Fruit fly (Drosophila melanogaster) whole organism, embryonic: ENCODE data around the gene mRpL51.

Experiments used
- Abd-B ChIP-seq: fragments of 200-800 bp; sonication (Bioruptor generic); optimal IDR thresholded peaks from 2 replicates; lab custom pipeline; 2018; ENCODE audit warnings: missing biosample characterization, mild to moderate bottlenecking, missing genetic modification characterization, moderate library complexity
- CG10654 ChIP-seq: fragments of 200-800 bp; sonication (Bioruptor generic); optimal IDR thresholded peaks from 2 replicates; lab custom pipeline; 2016; ENCODE audit warnings: missing biosample characterization, missing genetic modification characterization
- CG10959 ChIP-seq: fragments of 200-800 bp; sonication (Bioruptor generic); IDR thresholded peaks from 2 replicates; pipeline ENCODE4 v1.3.6; 2022; ENCODE audit warnings: missing biosample characterization, missing genetic modification characterization
- CG12104 ChIP-seq: fragments of 200-800 bp; sonication (Bioruptor generic); optimal IDR thresholded peaks from 3 replicates; lab custom pipeline; 2016; ENCODE audit warnings: missing biosample characterization, missing genetic modification characterization
- CG1529 ChIP-seq: fragments of 200-800 bp; sonication (Bioruptor generic); optimal IDR thresholded peaks from 3 replicates; lab custom pipeline; 2018; ENCODE audit warnings: missing biosample characterization, missing genetic modification characterization
- CG15514 ChIP-seq: fragments of 200-800 bp; sonication (Bioruptor generic); optimal IDR thresholded peaks from 3 replicates; lab custom pipeline; 2017; ENCODE audit warnings: missing biosample characterization, missing genetic modification characterization, mild to moderate bottlenecking, moderate library complexity, missing genetic modification reagents
- CG1602 ChIP-seq: fragments of 200-800 bp; sonication (Bioruptor generic); optimal IDR thresholded peaks from 3 replicates; lab custom pipeline; 2016; ENCODE audit warnings: missing biosample characterization, missing genetic modification characterization
- CG16815 ChIP-seq: fragments of 200-800 bp; sonication (Bioruptor generic); optimal IDR thresholded peaks from 3 replicates; lab custom pipeline; 2017; ENCODE audit warnings: missing biosample characterization, mild to moderate bottlenecking, missing genetic modification characterization
- CG18599 ChIP-seq: fragments of 200-800 bp; sonication (Bioruptor generic); optimal IDR thresholded peaks from 3 replicates; lab custom pipeline; 2017; ENCODE audit warnings: missing biosample characterization, missing genetic modification characterization, mild to moderate bottlenecking, moderate library complexity, missing genetic modification reagents
- CG2120 ChIP-seq: fragments of 200-800 bp; sonication (Bioruptor generic); optimal IDR thresholded peaks from 3 replicates; lab custom pipeline; 2016; ENCODE audit warnings: missing biosample characterization, missing genetic modification characterization
- CG2712 ChIP-seq: fragments of 200-800 bp; optimal IDR thresholded peaks from 3 replicates; lab custom pipeline; 2019; ENCODE audit warnings: missing biosample characterization, mild to moderate bottlenecking, missing genetic modification characterization, moderate library complexity
- CG31365 ChIP-seq: fragments of 200-800 bp; sonication (Bioruptor generic); optimal IDR thresholded peaks from 2 replicates; lab custom pipeline; 2018; ENCODE audit warnings: missing biosample characterization, mild to moderate bottlenecking, missing genetic modification characterization
- CG43689 ChIP-seq: fragments of 200-800 bp; sonication (Bioruptor generic); IDR thresholded peaks from 2 replicates; pipeline ENCODE4 v1.3.6; 2022; ENCODE audit warnings: missing biosample characterization, missing genetic modification characterization
- CG4854 ChIP-seq: fragments of 200-800 bp; sonication (Bioruptor generic); optimal IDR thresholded peaks from 2 replicates; lab custom pipeline; 2016; ENCODE audit warnings: missing biosample characterization, missing genetic modification characterization, inconsistent platforms
- CG9876 ChIP-seq: fragments of 200-800 bp; sonication (Bioruptor generic); optimal IDR thresholded peaks from 2 replicates; lab custom pipeline; 2016; ENCODE audit warnings: missing biosample characterization, missing genetic modification characterization
- Dref ChIP-seq: fragments of 200-800 bp; sonication (Bioruptor generic); IDR thresholded peaks from 2 replicates; pipeline ENCODE4 v1.3.6; 2022; ENCODE audit warnings: missing biosample characterization, missing genetic modification characterization
- E2f1 ChIP-seq: fragments of 200-800 bp; sonication (Bioruptor generic); IDR thresholded peaks from 2 replicates; pipeline ENCODE4 v1.3.6; 2022; ENCODE audit warnings: missing biosample characterization, missing genetic modification characterization
- Fer3 ChIP-seq: fragments of 200-800 bp; sonication (Bioruptor generic); optimal IDR thresholded peaks from 2 replicates; lab custom pipeline; 2018; ENCODE audit warnings: missing biosample characterization, mild to moderate bottlenecking, missing genetic modification characterization, moderate library complexity
- H2.0 ChIP-seq: fragments of 200-800 bp; sonication (Bioruptor generic); IDR thresholded peaks from 2 replicates; pipeline ENCODE4 v1.3.6; 2022; ENCODE audit warnings: missing biosample characterization, missing genetic modification characterization
- HLH54F ChIP-seq: fragments of 200-800 bp; sonication (Bioruptor generic); optimal IDR thresholded peaks from 3 replicates; lab custom pipeline; 2016; ENCODE audit warnings: missing biosample characterization, missing genetic modification characterization
- Hey ChIP-seq: fragments of 200-800 bp; sonication (Bioruptor generic); optimal IDR thresholded peaks from 3 replicates; lab custom pipeline; 2018; ENCODE audit warnings: missing biosample characterization, mild to moderate bottlenecking, missing genetic modification characterization
- Hr3 ChIP-seq: fragments of 200-800 bp; sonication (Bioruptor generic); optimal IDR thresholded peaks from 3 replicates; lab custom pipeline; 2016; ENCODE audit warnings: missing biosample characterization, missing genetic modification characterization
- Hsf ChIP-seq: fragments of 200-800 bp; sonication (Bioruptor generic); optimal IDR thresholded peaks from 3 replicates; lab custom pipeline; 2016; ENCODE audit warnings: missing biosample characterization, missing genetic modification characterization
- MTF-1 ChIP-seq: fragments of 200-800 bp; sonication (Bioruptor generic); optimal IDR thresholded peaks from 2 replicates; lab custom pipeline; 2018; ENCODE audit warnings: missing biosample characterization, mild to moderate bottlenecking, missing genetic modification characterization, borderline replicate concordance
- Opbp ChIP-seq: fragments of 200-800 bp; sonication (Bioruptor generic); IDR thresholded peaks from 3 replicates; pipeline ENCODE4 v1.3.6; 2022; ENCODE audit warnings: missing biosample characterization, missing genetic modification characterization; ENCODE audit not compliant: partially characterized antibody
- Pdp1 ChIP-seq, 2 experiments: fragments of 200-800 bp; sonication (Bioruptor generic); optimal IDR thresholded peaks; 3 replicates each; lab custom pipeline; 2016; ENCODE audit warnings: missing biosample characterization in 2 of 2, missing genetic modification characterization in 2 of 2, mild to moderate bottlenecking in 1 of 2, moderate library complexity in 1 of 2
- Ptx1 ChIP-seq: fragments of 200-800 bp; sonication (Bioruptor generic); IDR thresholded peaks from 2 replicates; pipeline ENCODE4 v1.3.6; 2022; ENCODE audit warnings: missing biosample characterization, missing genetic modification characterization
- Ravus ChIP-seq: fragments of 200-800 bp; sonication (Bioruptor generic); IDR thresholded peaks from 2 replicates; pipeline ENCODE4 v1.3.6; 2022; ENCODE audit warnings: missing biosample characterization, missing genetic modification characterization
- Sox100B ChIP-seq: fragments of 200-800 bp; sonication (Bioruptor generic); optimal IDR thresholded peaks from 3 replicates; lab custom pipeline; 2018; ENCODE audit warnings: missing biosample characterization, mild to moderate bottlenecking, missing genetic modification characterization
- Taf1 ChIP-seq: fragments of 200-800 bp; sonication (Bioruptor generic); IDR thresholded peaks from 2 replicates; pipeline ENCODE4 v1.3.6; 2022; ENCODE audit warnings: missing biosample characterization, missing genetic modification characterization
- ac ChIP-seq: fragments of 200-800 bp; sonication (Bioruptor generic); optimal IDR thresholded peaks from 3 replicates; lab custom pipeline; 2017; ENCODE audit warnings: missing biosample characterization, mild to moderate bottlenecking, missing genetic modification characterization
- cas ChIP-seq: fragments of 200-800 bp; sonication (Bioruptor generic); IDR thresholded peaks from 2 replicates; pipeline ENCODE4 v1.3.6; 2022; ENCODE audit warnings: missing biosample characterization, missing genetic modification characterization
- ci ChIP-seq: fragments of 200-800 bp; sonication (Bioruptor generic); IDR thresholded peaks from 3 replicates; pipeline ENCODE4 v1.3.6; 2022; ENCODE audit warnings: missing biosample characterization, missing genetic modification characterization
- danr ChIP-seq: fragments of 200-800 bp; sonication (Bioruptor generic); IDR thresholded peaks from 2 replicates; pipeline ENCODE4 v1.3.6; 2022; ENCODE audit warnings: missing biosample characterization, missing genetic modification characterization
- ems ChIP-seq: fragments of 200-800 bp; sonication (Bioruptor generic); optimal IDR thresholded peaks from 3 replicates; lab custom pipeline; 2016; ENCODE audit warnings: missing biosample characterization, missing genetic modification characterization
- eve ChIP-seq, 2 experiments: fragments of >200 bp; optimal IDR thresholded peaks; 2 replicates each; lab custom pipeline; 2017; ENCODE audit warnings: missing biosample characterization in 2 of 2, missing genetic modification characterization in 2 of 2
- fd3F ChIP-seq: fragments of 200-800 bp; sonication (Bioruptor generic); optimal IDR thresholded peaks from 2 replicates; lab custom pipeline; 2018; ENCODE audit warnings: missing biosample characterization, mild to moderate bottlenecking, missing genetic modification characterization, moderate library complexity
- grn ChIP-seq: fragments of 200-800 bp; sonication (Bioruptor generic); optimal IDR thresholded peaks from 3 replicates; lab custom pipeline; 2017; ENCODE audit warnings: missing biosample characterization, missing genetic modification characterization
- jigr1 ChIP-seq: fragments of 200-800 bp; sonication (Bioruptor generic); IDR thresholded peaks from 3 replicates; pipeline ENCODE4 v1.3.6; 2022; ENCODE audit warnings: missing biosample characterization, missing genetic modification characterization
- nau ChIP-seq: fragments of 200-800 bp; sonication (Bioruptor generic); optimal IDR thresholded peaks from 3 replicates; lab custom pipeline; 2017; ENCODE audit warnings: missing biosample characterization, mild to moderate bottlenecking, missing genetic modification characterization, missing genetic modification reagents
- otp ChIP-seq: fragments of 200-800 bp; sonication (Bioruptor generic); IDR thresholded peaks from 3 replicates; pipeline ENCODE4, ENCODE4 v1.3.6; 2022; ENCODE audit warnings: missing biosample characterization, missing genetic modification characterization
- pb ChIP-seq: fragments of 200-800 bp; sonication (Bioruptor generic); optimal IDR thresholded peaks from 3 replicates; lab custom pipeline; 2016; ENCODE audit warnings: missing biosample characterization, missing genetic modification characterization
- pros ChIP-seq: fragments of 200-800 bp; sonication (Bioruptor generic); optimal IDR thresholded peaks from 3 replicates; lab custom pipeline; 2019; ENCODE audit warnings: missing biosample characterization, mild to moderate bottlenecking, missing genetic modification characterization, moderate library complexity
- schlank ChIP-seq: fragments of 200-800 bp; sonication (Bioruptor generic); optimal IDR thresholded peaks from 2 replicates; lab custom pipeline; 2018; ENCODE audit warnings: missing biosample characterization, mild to moderate bottlenecking, missing genetic modification characterization
- scrt ChIP-seq: fragments of 200-800 bp; sonication (Bioruptor generic); optimal IDR thresholded peaks from 2 replicates; lab custom pipeline; 2018; ENCODE audit warnings: missing biosample characterization, mild to moderate bottlenecking, missing genetic modification characterization, moderate library complexity
- tll ChIP-seq, 2 experiments: fragments of 200-800 bp in 1 of 2; fragments of >200 bp in 1 of 2; sonication (Bioruptor generic) in 1 of 2; optimal IDR thresholded peaks; 2 replicates each; lab custom pipeline; 2017 to 2019; ENCODE audit warnings: missing biosample characterization in 2 of 2, missing genetic modification characterization in 2 of 2, mild to moderate bottlenecking in 1 of 2, moderate library complexity in 1 of 2
- toy ChIP-seq: fragments of 200-800 bp; sonication (Bioruptor generic); IDR thresholded peaks from 2 replicates; pipeline ENCODE4 v1.3.6; 2022; ENCODE audit warnings: missing biosample characterization, missing genetic modification characterization
- wek ChIP-seq: fragments of 200-800 bp; sonication (Bioruptor generic); optimal IDR thresholded peaks from 3 replicates; lab custom pipeline; 2018; ENCODE audit warnings: missing biosample characterization, mild to moderate bottlenecking, missing genetic modification characterization, moderate library complexity
- z ChIP-seq: fragments of 200-800 bp; sonication (Bioruptor generic); IDR thresholded peaks from 3 replicates; pipeline ENCODE4 v1.3.6; 2022; ENCODE audit warnings: missing biosample characterization, missing genetic modification characterization

mRpL51 gene

DNA sequence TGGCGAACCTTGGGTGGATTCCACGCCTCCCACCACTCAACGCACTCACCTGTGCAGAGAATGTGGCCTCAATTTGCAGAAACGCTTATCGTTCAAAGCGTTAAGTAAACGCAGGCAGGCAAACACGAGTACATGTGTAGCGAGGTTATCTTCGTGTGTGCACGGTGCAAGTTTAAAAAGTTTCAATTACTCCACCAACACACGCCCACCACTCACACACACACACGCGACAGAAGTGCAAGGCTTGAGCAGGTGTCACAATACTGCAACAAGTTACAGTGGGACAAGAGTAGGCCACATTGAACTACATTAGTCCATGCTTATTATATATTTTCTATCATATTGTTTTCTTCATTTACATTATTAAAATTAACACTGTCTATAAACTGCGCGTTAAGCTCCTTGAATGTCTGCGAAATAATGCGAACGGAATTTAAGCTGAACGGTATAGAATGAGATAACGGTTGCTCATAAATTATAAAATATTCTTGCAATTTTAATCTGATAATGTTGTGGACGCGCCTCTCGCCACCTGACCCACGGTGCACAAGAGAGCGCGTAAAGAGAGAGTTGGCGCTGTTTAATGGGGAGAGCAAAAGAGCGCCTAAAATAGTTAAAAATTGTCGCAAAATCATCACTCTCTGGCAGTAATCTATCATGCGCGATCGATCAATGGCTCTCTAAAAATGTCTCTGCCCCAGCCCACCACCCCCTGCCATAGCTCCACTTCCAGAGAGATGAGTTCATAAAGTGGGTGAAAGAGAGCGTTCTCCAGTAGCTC, 17.5 kb upstream of the mRpL51 start (continued):
- no peak for TF ChIP-seq tll (GFP tag; optimal IDR thresholded peaks at IDR 0.05; lab: Kevin White, UChicago)
- peak in 1 of 2 experiments; percentile 99 for TF ChIP-seq eve (GFP tag; optimal IDR thresholded peaks at IDR 0.05; lab: Kevin White, UChicago)
- peak; percentile 35; the same call in 1 of the 3 replicates for TF ChIP-seq z
- TF ChIP-seq Pdp1 (GFP tag; optimal IDR thresholded peaks at IDR 0.05; lab: Kevin White, UChicago) = peak; percentile 83 to 87
- peak; percentile 96 for TF ChIP-seq Ptx1 (GFP tag; lab: Robert Waterston, UW)
- peak; percentile 88 for TF ChIP-seq Hr3 (GFP tag; lab: Kevin White, UChicago)
- TF ChIP-seq nau (GFP tag; lab: Kevin White, UChicago) = peak; percentile 96
- peak; percentile 67; the same call in 1 of the 2 replicates for TF ChIP-seq Taf1
- peak; percentile 78 for TF ChIP-seq CG10959 (GFP tag; lab: Robert Waterston, UW)
- TF ChIP-seq CG2120 (GFP tag; lab: Kevin White, UChicago) = peak; percentile 77
- TF ChIP-seq pros (GFP tag; lab: Kevin White, UChicago) = peak; percentile 28
- peak; percentile 74 for TF ChIP-seq cas (GFP tag; lab: Robert Waterston, UW)
- peak; percentile 31 for TF ChIP-seq ac
- TF ChIP-seq CG15514 (GFP tag; lab: Kevin White, UChicago) = peak; percentile 72
- peak; percentile 86 for TF ChIP-seq H2.0
- TF ChIP-seq Abd-B = peak; percentile 96
- peak; percentile 98 for TF ChIP-seq CG2712 (tag; lab: Kevin White, UChicago)
- TF ChIP-seq danr = peak; percentile 94
- TF ChIP-seq toy (GFP tag; lab: Robert Waterston, UW) = 0 out of 2 replicates have a peak, but pooled peaks have one; percentile 33
- TF ChIP-seq MTF-1 (GFP tag; lab: Kevin White, UChicago) = peak; percentile 73
- TF ChIP-seq grn (GFP tag; lab: Kevin White, UChicago) = peak; percentile 95
- peak; percentile 64 for TF ChIP-seq schlank (tag; lab: Kevin White, UChicago)
- TF ChIP-seq scrt (GFP tag; lab: Kevin White, UChicago) = peak; percentile 85
- peak; percentile 93 for TF ChIP-seq Fer3 (tag; lab: Kevin White, UChicago)
- TF ChIP-seq Ravus = peak; percentile 76
- peak; percentile 91 for TF ChIP-seq CG12104
- TF ChIP-seq HLH54F (GFP tag; lab: Kevin White, UChicago) = peak; percentile 65
- TF ChIP-seq otp (GFP tag; lab: Robert Waterston, UW) = peak; percentile 92
- peak; percentile 98 for TF ChIP-seq Sox100B (GFP tag; lab: Kevin White, UChicago)
- TF ChIP-seq Opbp = no peak
- peak; percentile 39 for TF ChIP-seq CG9876
- TF ChIP-seq ci = peak; percentile 96
- TF ChIP-seq fd3F (GFP tag; lab: Kevin White, UChicago) = peak; percentile 90
- TF ChIP-seq ems (GFP tag; lab: Kevin White, UChicago) = peak; percentile 90
- TF ChIP-seq CG1602 (GFP tag; lab: Kevin White, UChicago) = peak; percentile 93
- TF ChIP-seq pb (GFP tag; lab: Kevin White, UChicago) = peak; percentile 67
- peak; percentile 82 for TF ChIP-seq CG31365 (tag; lab: Kevin White, UChicago)
- peak; percentile 73 for TF ChIP-seq Hey (tag; lab: Kevin White, UChicago)
- TF ChIP-seq CG43689 = peak; percentile 86
- TF ChIP-seq Dref = no peak
- TF ChIP-seq CG18599 (GFP tag; lab: Kevin White, UChicago) = peak; percentile 89
- peak; percentile 95 for TF ChIP-seq E2f1 (GFP tag; lab: Robert Waterston, UW)
- TF ChIP-seq CG16815 (GFP tag; lab: Kevin White, UChicago) = peak; percentile 88
- TF ChIP-seq CG4854 = peak; percentile 80
- TF ChIP-seq CG10654 (GFP tag; lab: Kevin White, UChicago) = peak; percentile 90
- peak; percentile 97 for TF ChIP-seq jigr1 (GFP tag; lab: Robert Waterston, UW)
- TF ChIP-seq CG1529 (GFP tag; lab: Kevin White, UChicago) = peak; percentile 98
- TF ChIP-seq Hsf = peak; percentile 90
- TF ChIP-seq wek (GFP tag; lab: Kevin White, UChicago) = peak; percentile 85
